Fruit fly (Drosophila melanogaster) whole organism, embryonic: ENCODE results near the gene CG32801.

Source experiments
- Ada2b ChIP-seq: fragments of 200-800 bp; sonication (Bioruptor generic); IDR thresholded peaks from 2 replicates; pipeline ENCODE4 v1.3.6; 2022; ENCODE audit warnings: missing biosample characterization, missing genetic modification characterization
- Atf3 ChIP-seq: fragments of 200-800 bp; sonication (Bioruptor generic); optimal IDR thresholded peaks from 3 replicates; lab custom pipeline; 2016; ENCODE audit warnings: missing biosample characterization, missing genetic modification characterization
- CG10543 ChIP-seq: fragments of 200-800 bp; sonication (Bioruptor generic); optimal IDR thresholded peaks from 3 replicates; lab custom pipeline; 2017; ENCODE audit warnings: missing biosample characterization, mild to moderate bottlenecking, missing genetic modification characterization, moderate library complexity
- CG11398 ChIP-seq: fragments of 200-800 bp; sonication (Bioruptor generic); optimal IDR thresholded peaks from 2 replicates; lab custom pipeline; 2016; ENCODE audit warnings: missing biosample characterization, missing genetic modification characterization
- CG11504 ChIP-seq: fragments of 200-800 bp; sonication (Bioruptor generic); optimal IDR thresholded peaks from 3 replicates; lab custom pipeline; 2019; ENCODE audit warnings: missing biosample characterization, mild to moderate bottlenecking, missing genetic modification characterization, moderate library complexity
- CG13287 ChIP-seq: fragments of 200-800 bp; sonication (Bioruptor generic); IDR thresholded peaks from 2 replicates; pipeline ENCODE4 v1.3.6; 2022; ENCODE audit warnings: missing biosample characterization, missing genetic modification characterization; ENCODE audit not compliant: partially characterized antibody
- CG13296 ChIP-seq: fragments of 200-800 bp; sonication (Bioruptor generic); optimal IDR thresholded peaks from 3 replicates; lab custom pipeline; 2018; ENCODE audit warnings: missing biosample characterization, mild to moderate bottlenecking, missing genetic modification characterization
- CG17328 ChIP-seq: fragments of 200-800 bp; sonication (Bioruptor generic); IDR thresholded peaks from 2 replicates; pipeline ENCODE4 v1.3.6; 2022; ENCODE audit warnings: missing biosample characterization, missing genetic modification characterization
- CG18262 ChIP-seq: fragments of 200-800 bp; optimal IDR thresholded peaks from 3 replicates; lab custom pipeline; 2019; ENCODE audit warnings: missing biosample characterization, mild to moderate bottlenecking, missing genetic modification characterization, moderate library complexity
- CG18619 ChIP-seq: fragments of 200-800 bp; sonication (Bioruptor generic); optimal IDR thresholded peaks from 3 replicates; lab custom pipeline; 2017; ENCODE audit warnings: missing biosample characterization, mild to moderate bottlenecking, missing genetic modification characterization
- CG2678 ChIP-seq: fragments of 200-800 bp; sonication (Bioruptor generic); optimal IDR thresholded peaks from 3 replicates; lab custom pipeline; 2019; ENCODE audit warnings: missing biosample characterization, mild to moderate bottlenecking, missing genetic modification characterization, moderate library complexity
- CG30431 ChIP-seq: fragments of 200-800 bp; sonication (Bioruptor generic); optimal IDR thresholded peaks from 2 replicates; lab custom pipeline; 2017; ENCODE audit warnings: missing biosample characterization, missing genetic modification characterization
- CG3281 ChIP-seq: fragments of 200-800 bp; sonication (Bioruptor generic); optimal IDR thresholded peaks from 3 replicates; lab custom pipeline; 2017; ENCODE audit warnings: missing biosample characterization, mild to moderate bottlenecking, missing genetic modification characterization
- CG34224 ChIP-seq: fragments of 200-800 bp; sonication (Bioruptor generic); IDR thresholded peaks from 3 replicates; pipeline ENCODE4 v1.3.6; 2022; ENCODE audit warnings: missing biosample characterization, missing genetic modification characterization; ENCODE audit not compliant: partially characterized antibody
- CG3995 ChIP-seq: fragments of 200-800 bp; sonication (Bioruptor generic); optimal IDR thresholded peaks from 3 replicates; lab custom pipeline; 2016; ENCODE audit warnings: missing biosample characterization, missing genetic modification characterization
- CG4360 ChIP-seq: fragments of 200-800 bp; sonication (Bioruptor generic); IDR thresholded peaks from 2 replicates; pipeline ENCODE4 v1.3.6; 2022; ENCODE audit warnings: missing biosample characterization, missing genetic modification characterization
- CG4617 ChIP-seq: fragments of 200-800 bp; sonication (Bioruptor generic); optimal IDR thresholded peaks from 3 replicates; lab custom pipeline; 2016; ENCODE audit warnings: missing biosample characterization, missing genetic modification characterization, borderline replicate concordance
- CG5245 ChIP-seq: fragments of 200-800 bp; sonication (Bioruptor generic); optimal IDR thresholded peaks from 3 replicates; lab custom pipeline; 2016; ENCODE audit warnings: missing biosample characterization, missing genetic modification characterization
- CG6654 ChIP-seq: fragments of 200-800 bp; sonication (Bioruptor generic); optimal IDR thresholded peaks from 2 replicates; lab custom pipeline; 2017; ENCODE audit warnings: missing biosample characterization, mild to moderate bottlenecking, missing genetic modification characterization
- CG8290 ChIP-seq, 3 experiments: fragments of 200-800 bp; sonication (Bioruptor generic); optimal IDR thresholded peaks; 2 replicates each; lab custom pipeline; 2016 to 2019; ENCODE audit warnings: missing biosample characterization in 3 of 3, missing genetic modification characterization in 3 of 3, mild to moderate bottlenecking in 2 of 3, moderate library complexity in 1 of 3
- CG8944 ChIP-seq: fragments of 200-800 bp; sonication (Bioruptor generic); optimal IDR thresholded peaks from 3 replicates; lab custom pipeline; 2016; ENCODE audit warnings: missing biosample characterization, missing genetic modification characterization
- CG9797 ChIP-seq: fragments of 200-800 bp; sonication (Bioruptor generic); optimal IDR thresholded peaks from 3 replicates; lab custom pipeline; 2018; ENCODE audit warnings: missing biosample characterization, mild to moderate bottlenecking, missing genetic modification characterization
- Dp ChIP-seq: fragments of 200-800 bp; sonication (Bioruptor generic); optimal IDR thresholded peaks from 2 replicates; lab custom pipeline; 2018; ENCODE audit warnings: missing biosample characterization, mild to moderate bottlenecking, missing genetic modification characterization, moderate library complexity
- Fer2 ChIP-seq: fragments of 200-800 bp; sonication (Bioruptor generic); optimal IDR thresholded peaks from 2 replicates; lab custom pipeline; 2018; ENCODE audit warnings: missing biosample characterization, mild to moderate bottlenecking, missing genetic modification characterization, moderate library complexity
- Fer3 ChIP-seq: fragments of 200-800 bp; sonication (Bioruptor generic); optimal IDR thresholded peaks from 2 replicates; lab custom pipeline; 2018; ENCODE audit warnings: missing biosample characterization, mild to moderate bottlenecking, missing genetic modification characterization, moderate library complexity
- HHEX ChIP-seq: fragments of 200-800 bp; sonication (Bioruptor generic); optimal IDR thresholded peaks from 3 replicates; lab custom pipeline; 2017; ENCODE audit warnings: missing biosample characterization, mild to moderate bottlenecking, missing genetic modification characterization, missing genetic modification reagents
- Hand ChIP-seq: fragments of 200-800 bp; sonication (Bioruptor generic); optimal IDR thresholded peaks from 2 replicates; lab custom pipeline; 2017; ENCODE audit warnings: mild to moderate bottlenecking, missing biosample characterization, missing genetic modification reagents, missing genetic modification characterization
- HmgD ChIP-seq: fragments of 200-800 bp; sonication (Bioruptor generic); optimal IDR thresholded peaks from 3 replicates; lab custom pipeline; 2016; ENCODE audit warnings: missing biosample characterization, missing genetic modification characterization
- Hmr ChIP-seq: fragments of 200-800 bp; sonication (Bioruptor generic); optimal IDR thresholded peaks from 3 replicates; lab custom pipeline; 2017; ENCODE audit warnings: mild to moderate bottlenecking, missing biosample characterization, missing genetic modification reagents, missing genetic modification characterization
- Optix ChIP-seq: fragments of 200-800 bp; sonication (Bioruptor generic); IDR thresholded peaks from 3 replicates; pipeline ENCODE4 v1.3.6; 2022; ENCODE audit warnings: missing biosample characterization, missing genetic modification characterization
- Sry-β ChIP-seq: fragments of 200-800 bp; sonication (Bioruptor generic); optimal IDR thresholded peaks from 2 replicates; lab custom pipeline; 2018; ENCODE audit warnings: missing biosample characterization, mild to moderate bottlenecking, missing genetic modification characterization, moderate library complexity
- abd-A ChIP-seq: fragments of 200-800 bp; sonication (Bioruptor generic); optimal IDR thresholded peaks from 3 replicates; lab custom pipeline; 2019; ENCODE audit warnings: missing biosample characterization, mild to moderate bottlenecking, missing genetic modification characterization, moderate library complexity
- ash1 ChIP-seq: fragments of 200-800 bp; sonication (Bioruptor generic); optimal IDR thresholded peaks from 2 replicates; lab custom pipeline; 2018; ENCODE audit warnings: missing biosample characterization, mild to moderate bottlenecking, missing genetic modification characterization
- chinmo ChIP-seq: fragments of 200-800 bp; sonication (Bioruptor generic); IDR thresholded peaks from 4 replicates; pipeline ENCODE4 v1.3.6; 2022; ENCODE audit warnings: missing biosample characterization, missing genetic modification characterization; ENCODE audit not compliant: partially characterized antibody
- crc ChIP-seq: fragments of 200-800 bp; sonication (Bioruptor generic); optimal IDR thresholded peaks from 2 replicates; lab custom pipeline; 2016; ENCODE audit warnings: missing biosample characterization, missing genetic modification characterization
- emc ChIP-seq: fragments of 200-800 bp; sonication (Bioruptor generic); optimal IDR thresholded peaks from 2 replicates; lab custom pipeline; 2016; ENCODE audit warnings: missing biosample characterization, missing genetic modification characterization
- eyg ChIP-seq: fragments of 200-800 bp; sonication (Bioruptor generic); optimal IDR thresholded peaks from 3 replicates; lab custom pipeline; 2016; ENCODE audit warnings: missing biosample characterization, missing genetic modification characterization
- fd64A ChIP-seq: fragments of 200-800 bp; sonication (Bioruptor generic); optimal IDR thresholded peaks from 3 replicates; lab custom pipeline; 2018; ENCODE audit warnings: missing biosample characterization, mild to moderate bottlenecking, missing genetic modification characterization
- fd96Cb ChIP-seq: fragments of 200-800 bp; sonication (Bioruptor generic); optimal IDR thresholded peaks from 2 replicates; lab custom pipeline; 2018; ENCODE audit warnings: missing biosample characterization, mild to moderate bottlenecking, missing genetic modification characterization, moderate library complexity
- gro ChIP-seq: fragments of 200-800 bp; sonication (Bioruptor generic); optimal IDR thresholded peaks from 2 replicates; lab custom pipeline; 2016; ENCODE audit warnings: missing biosample characterization, missing genetic modification characterization
- jumu ChIP-seq: fragments of 200-800 bp; sonication (Bioruptor generic); optimal IDR thresholded peaks from 3 replicates; lab custom pipeline; 2016; ENCODE audit warnings: missing biosample characterization, missing genetic modification characterization
- luna ChIP-seq: fragments of 200-800 bp; sonication (Bioruptor generic); optimal IDR thresholded peaks from 2 replicates; lab custom pipeline; 2016; ENCODE audit warnings: missing biosample characterization, missing genetic modification characterization
- mirr ChIP-seq: fragments of 200-800 bp; sonication (Bioruptor generic); optimal IDR thresholded peaks from 3 replicates; lab custom pipeline; 2018; ENCODE audit warnings: missing biosample characterization, mild to moderate bottlenecking, missing genetic modification characterization
- nerfin-2 ChIP-seq: fragments of 200-800 bp; sonication (Bioruptor generic); IDR thresholded peaks from 2 replicates; pipeline ENCODE4 v1.3.6; 2022; ENCODE audit warnings: missing biosample characterization, missing genetic modification characterization; ENCODE audit not compliant: partially characterized antibody
- org-1 ChIP-seq: fragments of 200-800 bp; sonication (Bioruptor generic); optimal IDR thresholded peaks from 2 replicates; lab custom pipeline; 2017; ENCODE audit warnings: missing biosample characterization, missing genetic modification characterization
- pfk ChIP-seq: fragments of 200-800 bp; sonication (Bioruptor generic); optimal IDR thresholded peaks from 2 replicates; lab custom pipeline; 2018; ENCODE audit warnings: missing biosample characterization, mild to moderate bottlenecking, missing genetic modification characterization, moderate library complexity
- trem ChIP-seq: fragments of 200-800 bp; optimal IDR thresholded peaks from 3 replicates; lab custom pipeline; 2019; ENCODE audit warnings: missing biosample characterization, mild to moderate bottlenecking, missing genetic modification characterization, moderate library complexity
- unpg ChIP-seq: fragments of 200-800 bp; sonication (Bioruptor generic); optimal IDR thresholded peaks from 3 replicates; lab custom pipeline; 2018; ENCODE audit warnings: missing biosample characterization, mild to moderate bottlenecking, missing genetic modification characterization, moderate library complexity

Gene CG32801

DNA sequence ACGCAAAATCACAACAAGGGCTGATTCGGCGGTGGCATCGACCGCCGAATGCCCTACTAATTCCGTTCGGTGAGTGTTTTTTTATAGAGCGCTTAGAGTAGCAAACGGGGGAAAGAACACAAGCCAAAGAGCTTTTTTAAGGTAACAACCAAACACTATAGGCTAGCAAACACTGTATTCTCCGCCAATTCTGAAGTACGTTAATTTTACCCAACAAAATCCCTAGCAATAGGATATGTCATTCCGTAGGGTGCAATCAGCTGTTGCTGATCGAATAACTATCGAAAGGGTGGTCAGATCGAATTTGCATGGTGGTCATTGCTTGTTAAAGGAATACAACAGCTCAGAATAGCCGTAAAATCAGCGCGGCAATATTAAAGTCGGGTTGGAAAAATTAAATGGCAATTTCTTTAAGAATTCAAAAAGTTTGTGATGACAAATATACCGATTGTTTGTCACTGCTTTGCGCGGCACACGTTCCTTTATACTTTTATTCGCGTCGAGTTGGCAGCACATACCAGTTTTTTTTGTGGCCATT, 4.8 kb upstream of the CG32801 start, which contains the start of gene mip130 (continued):
- TF ChIP-seq CG8290 (GFP tag; optimal IDR thresholded peaks at IDR 0.05; lab: Kevin White, UChicago) (no peak), CG8290 (tag; optimal IDR thresholded peaks at IDR 0.05; lab: Kevin White, UChicago) (no peak), crc (GFP tag; lab: Kevin White, UChicago) (peak; percentile 2), nerfin-2 (GFP tag; lab: Robert Waterston, UW) (no peak), org-1 (GFP tag; lab: Kevin White, UChicago) (no peak), CG8944 (GFP tag; lab: Kevin White, UChicago) (no peak), CG34224 (peak; percentile 81), abd-A (tag; lab: Kevin White, UChicago) (no peak), jumu (GFP tag; lab: Kevin White, UChicago) (peak; percentile 61), Dp (GFP tag; lab: Kevin White, UChicago) (peak; percentile 33), CG30431 (GFP tag; lab: Kevin White, UChicago) (no peak), CG4360 (GFP tag; lab: Robert Waterston, UW) (no peak), pfk (GFP tag; lab: Kevin White, UChicago) (no peak), fd64A (GFP tag; lab: Kevin White, UChicago) (no peak), ash1 (no peak), trem (tag; lab: Kevin White, UChicago) (peak; percentile 98), CG11398 (no peak), Hmr (GFP tag; lab: Kevin White, UChicago) (peak; percentile 63), mirr (GFP tag; lab: Kevin White, UChicago) (peak; percentile 36), fd96Cb (tag; lab: Kevin White, UChicago) (peak; percentile 30), luna (GFP tag; lab: Kevin White, UChicago) (no peak), eyg (GFP tag; lab: Kevin White, UChicago) (no peak), Hand (no peak), HHEX (peak; percentile 50), Optix (GFP tag; lab: Robert Waterston, UW) (peak; percentile 17; the same call in 1 of the 3 replicates), Atf3 (GFP tag; lab: Kevin White, UChicago) (no peak), CG9797 (GFP tag; lab: Kevin White, UChicago) (no peak), CG13287 (GFP tag; lab: Robert Waterston, UW) (peak; percentile 81), gro (GFP tag; lab: Kevin White, UChicago) (no peak), CG3995 (GFP tag; lab: Kevin White, UChicago) (peak; percentile 98)
- TF ChIP-seq, all 482 proteins: peak for 220

DNA sequence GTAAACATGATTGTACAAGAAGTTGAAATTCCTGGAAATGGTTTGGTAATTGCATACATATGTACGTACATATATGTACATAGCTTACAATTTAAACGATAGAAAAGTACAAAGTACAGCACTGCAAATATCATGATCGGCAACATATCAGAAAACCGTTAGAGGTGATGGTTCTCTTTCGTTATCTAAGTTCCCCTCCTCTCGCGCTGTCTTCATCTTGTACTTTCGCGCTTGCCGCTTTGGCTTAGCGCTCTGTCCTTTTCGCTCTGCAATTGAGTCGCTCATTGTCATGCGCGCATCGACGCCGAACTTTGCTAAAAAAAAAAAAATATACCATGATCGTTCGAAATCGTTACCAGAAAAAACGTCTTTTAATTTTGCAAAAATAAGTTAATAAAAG, 991 bp upstream of the CG32801 start:
- TF ChIP-seq CG18262 (tag; lab: Kevin White, UChicago) (no peak), Fer2 (tag; lab: Kevin White, UChicago) (no peak), Sry-β (GFP tag; lab: Kevin White, UChicago) (no peak), emc (no peak), CG6654 (GFP tag; lab: Kevin White, UChicago) (no peak)

DNA sequence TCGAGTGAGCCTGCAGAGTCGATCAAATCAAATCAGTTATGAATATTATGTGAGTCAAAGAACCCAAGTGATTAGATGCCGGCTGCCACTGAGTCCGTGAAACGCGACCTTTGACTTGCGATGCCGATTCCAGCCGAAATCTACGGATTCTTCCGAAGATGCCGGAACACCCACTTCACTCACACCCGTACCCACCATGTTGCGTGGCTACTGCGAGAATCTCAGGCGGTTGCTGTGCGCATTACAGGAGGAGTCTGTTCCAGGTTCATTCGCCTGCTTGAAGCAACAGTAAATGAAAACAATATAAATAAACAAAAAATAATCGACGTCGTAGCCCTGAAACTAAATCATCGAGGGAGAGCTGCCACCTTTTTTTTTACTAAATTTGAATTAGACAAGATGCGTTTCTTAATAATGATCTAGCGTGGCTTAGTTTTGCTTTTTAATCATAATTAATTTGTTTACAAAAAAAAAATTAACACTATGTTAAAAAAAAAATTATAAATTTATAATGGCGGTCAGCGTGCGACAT, 1.3 kb downstream of the CG32801 start, which contains the start of gene Ldaf1:
Gene Ldaf1 (minus strand): TSS at position 307 of the 532 bp plus-strand sequence.
- no peak for TF ChIP-seq Fer3 (tag; lab: Kevin White, UChicago)
- TF ChIP-seq Ada2b (GFP tag; lab: Robert Waterston, UW): no peak
- TF ChIP-seq CG5245 (GFP tag; lab: Kevin White, UChicago): no peak
- no peak for TF ChIP-seq HmgD (GFP tag; lab: Kevin White, UChicago)
- no peak for TF ChIP-seq CG11504 (tag; lab: Kevin White, UChicago)
- no peak for TF ChIP-seq CG13296 (GFP tag; lab: Kevin White, UChicago)
- TF ChIP-seq chinmo (GFP tag; lab: Robert Waterston, UW): no peak
- TF ChIP-seq CG18619 (GFP tag; lab: Kevin White, UChicago): no peak
- peak; percentile 21 for TF ChIP-seq CG4617
- no peak for TF ChIP-seq CG17328 (GFP tag; lab: Robert Waterston, UW)
- TF ChIP-seq CG3281 (GFP tag; lab: Kevin White, UChicago): peak; percentile 20
- TF ChIP-seq unpg (GFP tag; lab: Kevin White, UChicago): no peak
- peak; percentile 22 for TF ChIP-seq CG10543 (GFP tag; lab: Kevin White, UChicago)
- peak; percentile 11 for TF ChIP-seq CG2678
